Worm (Caenorhabditis elegans): ENCODE results near the gene T12A7.2.

ce11 chrIV:11804053-11804452, 43.1 kb upstream of the T12A7.2 start, which contains the start of gene H01G02.1:
- TF ChIP-seq hlh-12 (tag; optimal IDR thresholded peaks at IDR 0.05) (no peak), rcor-1 (GFP tag; IDR thresholded peaks at IDR 0.05) (no peak), snpc-4 (GFP tag; optimal IDR thresholded peaks at IDR 0.05) (no peak), snpc-4 (tag; optimal IDR thresholded peaks at IDR 0.05) (no peak), F33H1.4 (GFP tag; IDR thresholded peaks at IDR 0.05) (no peak)

All from whole organism, young adult.